Worm (Caenorhabditis elegans) whole organism, L1 larva: ENCODE results near the gene tbc-19.

Experiments
- C04F5.9 ChIP-seq: sonication (generic microtip); optimal IDR thresholded peaks from 2 replicates; lab custom pipeline; 2016; ENCODE audit warnings: missing genetic modification characterization, missing compliant biosample characterization
- C16A3.4 ChIP-seq: fragments of 150-350 bp; optimal IDR thresholded peaks from 2 replicates; lab custom pipeline; 2014; ENCODE audit warnings: missing biosample characterization, missing genetic modification characterization
- C34B4.2 ChIP-seq: sonication (generic microtip); optimal IDR thresholded peaks from 2 replicates; lab custom pipeline; 2017; ENCODE audit warnings: mild to moderate bottlenecking, missing genetic modification characterization, missing compliant biosample characterization
- F16B12.6 ChIP-seq: fragments of 150-350 bp; optimal IDR thresholded peaks from 2 replicates; lab custom pipeline; 2014; ENCODE audit warnings: missing biosample characterization, missing genetic modification characterization
- Y116A8C.19 ChIP-seq: sonication (generic microtip); optimal IDR thresholded peaks from 2 replicates; lab custom pipeline; 2016; ENCODE audit warnings: missing compliant biosample characterization, missing genetic modification characterization, borderline replicate concordance
- aha-1 ChIP-seq: fragments of 150-350 bp; optimal IDR thresholded peaks from 2 replicates; lab custom pipeline; 2014; ENCODE audit warnings: missing biosample characterization, missing genetic modification characterization
- ama-1 ChIP-seq: fragments of 150-350 bp; optimal IDR thresholded peaks from 2 replicates; lab custom pipeline; 2014
- blmp-1 ChIP-seq: fragments of 150-350 bp; optimal IDR thresholded peaks from 2 replicates; lab custom pipeline; 2014; ENCODE audit warnings: missing biosample characterization, missing genetic modification characterization
- ceh-8 ChIP-seq: fragments of 200-800 bp; sonication (Bioruptor generic); optimal IDR thresholded peaks from 2 replicates; lab custom pipeline; 2018; ENCODE audit warnings: mild to moderate bottlenecking, missing genetic modification characterization, moderate library complexity, missing compliant biosample characterization
- dpl-1 ChIP-seq, 3 experiments: fragments of 150-350 bp in 2 of 3; sonication (generic microtip) in 1 of 3; optimal IDR thresholded peaks; 2 replicates each; lab custom pipeline; 2014 to 2017; ENCODE audit warnings: missing biosample characterization in 3 of 3, missing genetic modification characterization in 3 of 3, missing genetic modification reagents in 3 of 3
- dsc-1 ChIP-seq: sonication (generic microtip); optimal IDR thresholded peaks from 2 replicates; lab custom pipeline; 2016; ENCODE audit warnings: mild to moderate bottlenecking, missing genetic modification characterization, missing compliant biosample characterization
- efl-1 ChIP-seq, 4 experiments: fragments of 150-350 bp; optimal IDR thresholded peaks in 3 of 4; peaks in 1 of 4; 1 replicate in 1 of 4; 2 replicates in 3 of 4; lab custom pipeline; 2014; ENCODE audit warnings: missing biosample characterization in 2 of 4, missing genetic modification characterization in 2 of 4, missing genetic modification reagents in 2 of 4
- egl-13 ChIP-seq: sonication (generic microtip); optimal IDR thresholded peaks from 2 replicates; lab custom pipeline; 2016; ENCODE audit warnings: missing genotype, missing genetic modification reagents, missing genetic modification characterization, missing compliant biosample characterization
- elt-3 ChIP-seq, 6 experiments: fragments of 150-350 bp in 1 of 6; sonication (generic microtip); optimal IDR thresholded peaks; 2 replicates each; lab custom pipeline; 2017 to 2018; ENCODE audit warnings: missing biosample characterization in 6 of 6, missing genetic modification characterization in 6 of 6, inconsistent platforms in 1 of 6
- ets-5 ChIP-seq: fragments of 200-800 bp; sonication (Bioruptor generic); IDR thresholded peaks from 2 replicates; pipeline ENCODE4 v1.3.6; 2022; ENCODE audit warnings: missing genetic modification characterization, missing compliant biosample characterization
- fkh-10 ChIP-seq: sonication (generic microtip); optimal IDR thresholded peaks from 2 replicates; lab custom pipeline; 2017; ENCODE audit warnings: missing biosample characterization, missing genetic modification reagents, missing genetic modification characterization
- fkh-4 ChIP-seq: sonication (generic microtip); optimal IDR thresholded peaks from 2 replicates; lab custom pipeline; 2016; ENCODE audit warnings: missing compliant biosample characterization, missing genetic modification characterization, borderline replicate concordance
- fos-1 ChIP-seq: fragments of 150-350 bp; optimal IDR thresholded peaks from 2 replicates; lab custom pipeline; 2014; ENCODE audit warnings: missing biosample characterization, missing genetic modification characterization
- hlh-17 ChIP-seq: fragments of 200-800 bp; sonication (Bioruptor generic); optimal IDR thresholded peaks from 2 replicates; lab custom pipeline; 2018; ENCODE audit warnings: missing genetic modification characterization, mild to moderate bottlenecking, missing compliant biosample characterization, moderate library complexity, borderline replicate concordance
- hpl-2 ChIP-seq: fragments of 150-350 bp; optimal IDR thresholded peaks from 2 replicates; lab custom pipeline; 2014; ENCODE audit warnings: missing biosample characterization, missing genetic modification reagents, missing genetic modification characterization
- isw-1 ChIP-seq: fragments of 200-800 bp; sonication (Bioruptor generic); IDR thresholded peaks from 2 replicates; pipeline ENCODE4 v1.3.6; 2022; ENCODE audit warnings: missing genetic modification characterization, missing compliant biosample characterization
- jun-1 ChIP-seq: fragments of 150-350 bp; optimal IDR thresholded peaks from 2 replicates; lab custom pipeline; 2014; ENCODE audit warnings: missing biosample characterization, missing genetic modification reagents, missing genetic modification characterization
- lin-13 ChIP-seq: fragments of 150-350 bp; optimal IDR thresholded peaks from 2 replicates; lab custom pipeline; 2014; ENCODE audit warnings: missing biosample characterization, missing genetic modification reagents, missing genetic modification characterization
- lin-15B ChIP-seq: fragments of 150-350 bp; sonication (generic microtip); optimal IDR thresholded peaks from 3 replicates; lab custom pipeline; 2014; ENCODE audit warnings: missing biosample characterization, missing genetic modification characterization
- lin-35 ChIP-seq, 2 experiments: fragments of 150-350 bp; optimal IDR thresholded peaks; 2 replicates each; lab custom pipeline; 2014; ENCODE audit warnings: missing biosample characterization in 2 of 2, missing genetic modification characterization in 2 of 2, missing genetic modification reagents in 2 of 2
- lin-39 ChIP-seq: fragments of 150-350 bp; optimal IDR thresholded peaks from 2 replicates; lab custom pipeline; 2014; ENCODE audit warnings: missing biosample characterization, missing genetic modification reagents, missing genetic modification characterization
- lsy-2 ChIP-seq, 2 experiments: fragments of 150-350 bp; optimal IDR thresholded peaks; 2 replicates each; lab custom pipeline; 2014; ENCODE audit warnings: missing biosample characterization in 2 of 2, missing genetic modification characterization in 2 of 2
- mef-2 ChIP-seq: fragments of 150-350 bp; optimal IDR thresholded peaks from 2 replicates; lab custom pipeline; 2014; ENCODE audit warnings: missing biosample characterization, missing genetic modification characterization
- mep-1 ChIP-seq: fragments of 150-350 bp; optimal IDR thresholded peaks from 2 replicates; lab custom pipeline; 2014; ENCODE audit warnings: missing biosample characterization, missing genetic modification characterization
- nhr-20 ChIP-seq: sonication (generic microtip); optimal IDR thresholded peaks from 2 replicates; lab custom pipeline; 2016; ENCODE audit warnings: mild to moderate bottlenecking, missing genetic modification characterization, missing compliant biosample characterization
- nhr-47 ChIP-seq: sonication (generic microtip); optimal IDR thresholded peaks from 2 replicates; lab custom pipeline; 2016; ENCODE audit warnings: mild to moderate bottlenecking, missing genetic modification characterization, moderate library complexity, missing compliant biosample characterization
- nhr-76 ChIP-seq: sonication (generic microtip); optimal IDR thresholded peaks from 2 replicates; lab custom pipeline; 2017; ENCODE audit warnings: missing biosample characterization, missing genetic modification characterization
- nhr-77 ChIP-seq: fragments of 150-350 bp; optimal IDR thresholded peaks from 2 replicates; lab custom pipeline; 2014; ENCODE audit warnings: missing biosample characterization, missing genetic modification characterization
- nhr-84 ChIP-seq: sonication (generic microtip); optimal IDR thresholded peaks from 2 replicates; lab custom pipeline; 2017; ENCODE audit warnings: missing biosample characterization, missing genetic modification characterization
- pag-3 ChIP-seq: sonication (generic microtip); optimal IDR thresholded peaks from 2 replicates; lab custom pipeline; 2017; ENCODE audit warnings: missing genetic modification characterization, mild to moderate bottlenecking, missing compliant biosample characterization, antibody characterized with exemption, borderline replicate concordance; ENCODE audit not compliant: insufficient read depth
- pax-3 ChIP-seq: fragments of 200-800 bp; sonication (Bioruptor generic); optimal IDR thresholded peaks from 2 replicates; lab custom pipeline; 2018; ENCODE audit warnings: mild to moderate bottlenecking, missing genetic modification characterization, moderate library complexity, missing compliant biosample characterization
- pqm-1 ChIP-seq: sonication (generic microtip); optimal IDR thresholded peaks from 3 replicates; lab custom pipeline; 2017; ENCODE audit warnings: missing biosample characterization, missing genetic modification characterization
- rnt-1 ChIP-seq: sonication (generic microtip); optimal IDR thresholded peaks from 2 replicates; lab custom pipeline; 2016; ENCODE audit warnings: mild to moderate bottlenecking, missing genetic modification characterization, moderate library complexity, missing compliant biosample characterization
- skn-1 ChIP-seq: fragments of 150-350 bp; optimal IDR thresholded peaks from 2 replicates; lab custom pipeline; 2014; ENCODE audit warnings: missing biosample characterization, missing genetic modification characterization
- snpc-4 ChIP-seq: fragments of 150-350 bp; optimal IDR thresholded peaks from 2 replicates; lab custom pipeline; 2014; ENCODE audit warnings: missing biosample characterization, missing genetic modification characterization
- snu-23 ChIP-seq: sonication (generic microtip); optimal IDR thresholded peaks from 2 replicates; lab custom pipeline; 2016; ENCODE audit warnings: missing genetic modification characterization, missing compliant biosample characterization
- sptf-1 ChIP-seq: fragments of 150-350 bp; optimal IDR thresholded peaks from 2 replicates; lab custom pipeline; 2014; ENCODE audit warnings: missing biosample characterization, missing genetic modification characterization
- sup-37 ChIP-seq: fragments of 200-800 bp; sonication (Bioruptor generic); optimal IDR thresholded peaks from 2 replicates; lab custom pipeline; 2018; ENCODE audit warnings: mild to moderate bottlenecking, missing genetic modification characterization, missing compliant biosample characterization
- swsn-7 ChIP-seq: sonication (generic microtip); optimal IDR thresholded peaks from 2 replicates; lab custom pipeline; 2016; ENCODE audit warnings: missing genetic modification characterization, missing compliant biosample characterization
- xbp-1 ChIP-seq: sonication (generic microtip); optimal IDR thresholded peaks from 2 replicates; lab custom pipeline; 2016; ENCODE audit warnings: missing genetic modification characterization, missing compliant biosample characterization
- zip-4 ChIP-seq: fragments of 200-800 bp; sonication (Bioruptor generic); optimal IDR thresholded peaks from 2 replicates; lab custom pipeline; 2018; ENCODE audit warnings: mild to moderate bottlenecking, missing genetic modification characterization, moderate library complexity, missing compliant biosample characterization

The tbc-19 gene

ce11 chrX:13995803-13996388 lies 16.4 kb downstream of the tbc-19 start, which contains the start of the genes C31E10.5 and C31E10.6 (continued):
- TF ChIP-seq snpc-4 (peak; percentile 20), elt-3 (tag; optimal IDR thresholded peaks at IDR 0.05; lab: Kevin White, UChicago) (peak in 1 of 6 experiments; percentile 7), nhr-77 (tag; lab: Kevin White, UChicago) (no peak), F16B12.6 (peak; percentile 96), hlh-17 (no peak), snu-23 (GFP tag; lab: Kevin White, UChicago) (peak; percentile 73), lin-15B (tag; lab: Kevin White, UChicago) (no peak), fos-1 (tag; lab: Kevin White, UChicago) (peak; percentile 4), rnt-1 (tag; lab: Kevin White, UChicago) (peak; percentile 74), sptf-1 (tag; lab: Kevin White, UChicago) (no peak), skn-1 (tag; lab: Kevin White, UChicago) (peak; percentile 49), lin-35 (GFP tag; optimal IDR thresholded peaks at IDR 0.05; lab: Kevin White, UChicago) (peak; percentile 28 to 72), lsy-2 (tag; optimal IDR thresholded peaks at IDR 0.05; lab: Kevin White, UChicago) (peak; percentile 39 to 74), pqm-1 (no peak), hpl-2 (GFP tag; lab: Kevin White, UChicago) (no peak), sup-37 (GFP tag; lab: Kevin White, UChicago) (no peak), xbp-1 (tag; lab: Kevin White, UChicago) (peak; percentile 44), pax-3 (tag; lab: Kevin White, UChicago) (no peak), ceh-8 (GFP tag; lab: Kevin White, UChicago) (no peak), isw-1 (peak; percentile 24), lin-39 (no peak), efl-1 (optimal IDR thresholded peaks at IDR 0.05; lab: Kevin White, UChicago) (peak; percentile 50 to 52), efl-1 (GFP tag; optimal IDR thresholded peaks at IDR 0.05 in 1 of 2; lab: Kevin White, UChicago) (peak in 1 of 2 experiments; percentile 43), nhr-20 (tag; lab: Kevin White, UChicago) (peak; percentile 60), C34B4.2 (no peak), mef-2 (tag; lab: Kevin White, UChicago) (no peak), pag-3 (peak; percentile 36), zip-4 (no peak), lin-13 (no peak), nhr-84 (tag; lab: Kevin White, UChicago) (no peak), dpl-1 (GFP tag; optimal IDR thresholded peaks at IDR 0.05; lab: Kevin White, UChicago) (peak; percentile 33 to 39 (median 38)), nhr-47 (tag; lab: Kevin White, UChicago) (peak; percentile 72)

ce11 chrX:13990680-13991079 lies 21.6 kb downstream of the tbc-19 start, which contains the start of gene C31E10.11:
Gene C31E10.11, minus strand, starts transcription at chrX:13990780.
- no peak for TF ChIP-seq ets-5 (GFP tag; lab: Robert Waterston, UW)
- no peak for TF ChIP-seq elt-3 (tag; optimal IDR thresholded peaks at IDR 0.05; lab: Kevin White, UChicago)
- TF ChIP-seq pqm-1: no peak
- TF ChIP-seq fkh-10 (GFP tag; lab: Kevin White, UChicago): no peak
- no peak for TF ChIP-seq ama-1 (lab: Kevin White, UChicago)
- no peak for TF ChIP-seq C16A3.4 (tag; lab: Kevin White, UChicago)
- TF ChIP-seq lin-13: no peak
- TF ChIP-seq xbp-1 (tag; lab: Kevin White, UChicago): no peak
- no peak for TF ChIP-seq Y116A8C.19
- no peak for TF ChIP-seq mep-1 (tag; lab: Kevin White, UChicago)
- no peak for TF ChIP-seq isw-1
- no peak for TF ChIP-seq nhr-47 (tag; lab: Kevin White, UChicago)
- no peak for TF ChIP-seq rnt-1 (tag; lab: Kevin White, UChicago)
- TF ChIP-seq C04F5.9 (tag; lab: Kevin White, UChicago): no peak

- TF ChIP-seq lin-35 (GFP tag; optimal IDR thresholded peaks at IDR 0.05; lab: Kevin White, UChicago) (no peak), lin-39 (no peak), nhr-76 (tag; lab: Kevin White, UChicago) (no peak), blmp-1 (no peak), jun-1 (tag; lab: Kevin White, UChicago) (no peak), sup-37 (GFP tag; lab: Kevin White, UChicago) (no peak), fkh-4 (no peak), dsc-1 (no peak), aha-1 (tag; lab: Kevin White, UChicago) (no peak), egl-13 (tag; lab: Kevin White, UChicago) (no peak), swsn-7 (tag; lab: Kevin White, UChicago) (no peak)
These were observed 26.0 kb downstream of the tbc-19 start, which contains the start of gene irld-24 for ce11 chrX:13986307-13986706. Gene irld-24, plus strand, starts transcription at chrX:13986607.
